Worm (Caenorhabditis elegans): Measurements from ENCODE around the gene cdkl-1.
A peak's percentile ranks its signal among the peaks of the same experiment; 100 is the strongest.

cdkl-1 gene

DNA sequence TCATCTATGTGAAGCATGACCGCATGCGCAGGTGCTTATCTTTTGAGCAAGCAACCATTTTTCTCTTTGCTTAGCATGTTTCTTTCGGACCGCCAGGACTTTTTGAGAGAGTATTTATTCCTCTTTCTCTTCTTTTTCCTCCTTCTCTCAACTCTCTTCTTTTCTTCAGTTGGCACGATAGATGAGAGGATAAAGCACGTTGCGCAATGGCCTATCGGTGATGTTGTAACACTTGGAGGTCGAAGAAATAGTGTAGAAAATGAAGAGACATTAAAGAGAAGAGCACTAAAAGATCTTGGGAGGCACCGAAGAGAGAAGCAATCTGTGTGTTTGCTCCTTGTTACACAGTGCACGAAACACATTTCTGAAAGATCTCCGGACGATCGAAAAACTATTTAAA lies 15.0 kb upstream of the cdkl-1 start (continued):
- peak in 1 of 2 experiments; percentile 62 for TF ChIP-seq lsy-2 (tag; optimal IDR thresholded peaks at IDR 0.05)
- TF ChIP-seq crh-2 (tag; optimal IDR thresholded peaks at IDR 0.05), result no peak
- TF ChIP-seq nhr-25 (tag; optimal IDR thresholded peaks at IDR 0.05), result no peak
- no peak for TF ChIP-seq nhr-237 (tag; optimal IDR thresholded peaks at IDR 0.05)
- no peak for TF ChIP-seq lin-39 (tag; optimal IDR thresholded peaks at IDR 0.05)
- TF ChIP-seq lin-11 (tag; optimal IDR thresholded peaks at IDR 0.05), result no peak
- TF ChIP-seq skn-1 (tag; optimal IDR thresholded peaks at IDR 0.05), result no peak
- no peak for TF ChIP-seq nhr-10 (tag; optimal IDR thresholded peaks at IDR 0.05)
- no peak for TF ChIP-seq mbf-1 (tag; optimal IDR thresholded peaks at IDR 0.05)
- TF ChIP-seq nhr-21 (tag; optimal IDR thresholded peaks at IDR 0.05), result no peak
- TF ChIP-seq aly-2 (tag; optimal IDR thresholded peaks at IDR 0.05), result no peak
- no peak for TF ChIP-seq R02D3.7 (tag; optimal IDR thresholded peaks at IDR 0.05)
- no peak for TF ChIP-seq ceh-82 (tag; optimal IDR thresholded peaks at IDR 0.05)
- no peak for TF ChIP-seq ztf-4 (tag; optimal IDR thresholded peaks at IDR 0.05)
- TF ChIP-seq peb-1 (tag; optimal IDR thresholded peaks at IDR 0.05), result no peak
- TF ChIP-seq ZK546.5 (tag; optimal IDR thresholded peaks at IDR 0.05), result no peak
- TF ChIP-seq nhr-11 (tag; optimal IDR thresholded peaks at IDR 0.05), result no peak
- no peak for TF ChIP-seq ama-1 (optimal IDR thresholded peaks at IDR 0.05)

DNA sequence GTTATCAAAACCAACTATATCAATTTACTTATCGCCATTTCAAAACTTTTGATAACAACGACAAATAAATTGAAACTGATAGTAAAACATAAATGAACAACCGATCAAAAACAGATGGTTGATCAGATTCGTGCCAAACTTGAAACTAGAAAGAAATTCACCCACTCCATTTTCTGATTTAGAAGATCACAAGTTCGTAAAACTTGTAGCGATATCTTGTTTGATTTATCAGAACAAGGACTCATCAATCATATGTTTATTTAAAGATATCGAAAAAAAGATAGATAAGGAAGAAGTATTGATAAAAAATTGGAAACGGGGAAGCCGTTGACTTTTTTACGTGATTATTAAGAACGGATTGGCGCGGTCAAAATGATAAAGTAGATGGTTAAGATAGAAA lies 11.6 kb upstream of the cdkl-1 start:
- no peak for TF ChIP-seq lin-13 (GFP tag; optimal IDR thresholded peaks at IDR 0.05)
- peak; percentile 46 for TF ChIP-seq blmp-1 (tag; optimal IDR thresholded peaks at IDR 0.05; ENCODE audit: insufficient read depth)
- TF ChIP-seq unc-39 (tag; optimal IDR thresholded peaks at IDR 0.05), result no peak
- no peak for TF ChIP-seq F13H6.1 (tag; optimal IDR thresholded peaks at IDR 0.05)
- no peak for TF ChIP-seq zag-1 (tag; optimal IDR thresholded peaks at IDR 0.05)
- peak; percentile 4 for TF ChIP-seq fos-1 (tag; optimal IDR thresholded peaks at IDR 0.05)
- peak; percentile 6 for TF ChIP-seq sma-3 (GFP tag; optimal IDR thresholded peaks at IDR 0.05)
- no peak for TF ChIP-seq ZK546.5 (tag; optimal IDR thresholded peaks at IDR 0.05)
- TF ChIP-seq gmeb-1 (tag; optimal IDR thresholded peaks at IDR 0.05), result peak; percentile 2
- TF ChIP-seq ceh-82 (tag; optimal IDR thresholded peaks at IDR 0.05), result no peak
- no peak for TF ChIP-seq mdl-1 (tag; optimal IDR thresholded peaks at IDR 0.05)
- TF ChIP-seq nhr-11 (tag; optimal IDR thresholded peaks at IDR 0.05), result no peak
- no peak for TF ChIP-seq lin-39 (tag; optimal IDR thresholded peaks at IDR 0.05)

DNA sequence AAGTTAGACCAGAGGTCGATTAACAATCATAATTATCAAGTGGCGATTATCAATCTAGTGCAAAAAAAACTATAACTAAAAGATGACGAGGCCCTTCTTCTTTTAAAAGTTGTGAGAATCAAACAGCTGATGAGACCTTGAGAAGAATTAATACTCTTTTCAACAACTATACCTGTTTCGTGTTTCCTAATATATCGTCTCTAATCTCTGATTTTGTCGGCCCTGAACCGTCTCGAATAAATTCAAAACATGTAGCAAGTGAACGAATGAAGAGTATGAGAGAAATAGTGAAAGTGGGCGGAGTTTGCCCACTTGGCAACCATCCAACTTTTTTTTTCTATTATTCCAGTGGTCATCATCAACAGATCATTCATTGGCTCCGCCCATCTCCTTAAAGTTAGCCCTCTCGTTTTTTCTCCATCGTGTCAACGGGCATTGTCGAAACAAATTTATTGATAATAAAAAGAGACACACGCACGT lies 11.1 kb upstream of the cdkl-1 start, which contains the start of gene Y42A5A.1:
Gene Y42A5A.1, plus strand, starts transcription at position 430 of the 480 bp plus-strand sequence.
- peak; percentile 49 for TF ChIP-seq nhr-25 (tag; optimal IDR thresholded peaks at IDR 0.05)
- no peak for TF ChIP-seq lsy-2 (tag; optimal IDR thresholded peaks at IDR 0.05)

DNA sequence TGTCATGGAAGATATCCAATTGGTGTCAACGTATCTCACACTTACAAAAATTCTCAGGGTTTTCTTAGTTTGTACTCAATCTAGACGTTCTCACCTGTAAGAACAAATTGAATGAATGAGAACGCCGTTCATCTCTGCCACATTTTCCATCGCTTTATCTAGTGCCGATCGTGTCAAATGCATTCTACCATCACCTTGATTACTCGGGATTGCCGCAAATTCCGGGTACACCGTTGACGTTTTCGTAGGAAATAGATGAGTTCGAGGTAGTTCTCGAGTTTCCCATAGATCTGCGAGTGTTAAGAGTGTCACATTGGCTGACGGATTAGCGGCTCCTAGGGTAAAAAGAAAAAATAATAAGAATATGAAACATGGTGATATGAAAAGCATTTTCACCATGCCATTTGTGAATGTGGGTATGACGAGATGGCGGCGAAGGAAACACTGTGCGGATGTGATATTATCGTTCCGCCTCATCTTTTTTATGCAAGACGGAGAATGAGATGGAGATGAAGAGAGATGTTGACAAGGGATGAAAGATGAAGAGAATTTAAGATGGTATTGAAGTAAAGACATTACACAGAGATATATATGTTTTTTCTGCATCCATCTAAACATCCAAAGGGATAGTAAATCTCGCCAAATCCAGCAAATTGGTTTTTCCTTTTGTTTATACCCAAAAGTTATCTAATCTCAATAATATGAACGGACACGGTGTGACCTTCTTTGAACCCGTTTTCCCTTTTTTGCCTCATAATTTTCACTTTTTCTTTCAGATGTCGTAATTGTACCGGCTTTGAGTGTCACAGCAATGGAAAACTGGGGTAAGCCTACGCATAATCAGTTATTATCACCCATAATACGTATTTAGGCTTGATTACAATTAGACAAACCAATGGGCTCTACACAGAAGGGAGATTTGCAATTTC lies 5.3 kb upstream of the cdkl-1 start, which contains the start of gene lact-8:
Gene lact-8, minus strand, starts transcription at position 445 of the 929 bp plus-strand sequence.
- TF ChIP-seq nhr-6 (tag; optimal IDR thresholded peaks at IDR 0.05), result no peak
- peak; percentile 55 for TF ChIP-seq blmp-1 (tag; optimal IDR thresholded peaks at IDR 0.05; ENCODE audit: insufficient read depth)

DNA sequence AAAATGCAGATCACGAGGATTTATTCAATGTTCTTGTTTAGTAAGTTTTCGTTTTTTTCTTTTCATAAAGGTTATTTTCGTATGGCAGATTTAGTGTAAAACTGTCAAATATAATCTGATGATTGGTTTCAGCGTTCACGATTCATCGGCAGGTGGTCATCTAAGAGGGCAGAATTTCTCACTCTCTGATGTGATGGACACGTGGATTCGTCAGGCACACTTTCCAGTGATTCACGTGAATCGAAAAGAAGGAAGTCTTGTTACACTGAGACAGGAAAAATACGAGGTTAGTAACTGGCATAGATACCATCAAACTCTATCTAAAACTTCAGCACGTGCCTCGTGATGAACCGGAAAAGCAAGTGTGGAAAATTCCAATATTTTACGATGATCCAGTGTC lies 4.0 kb upstream of the cdkl-1 start:
- TF ChIP-seq nhr-129 (tag; optimal IDR thresholded peaks at IDR 0.05), result peak; percentile 2
- TF ChIP-seq egl-27 (tag; optimal IDR thresholded peaks at IDR 0.05), result no peak
- peak; percentile 84 for TF ChIP-seq nhr-25 (tag; optimal IDR thresholded peaks at IDR 0.05)
- TF ChIP-seq R02D3.7 (tag; optimal IDR thresholded peaks at IDR 0.05), result no peak
- TF ChIP-seq sma-9 (GFP tag; optimal IDR thresholded peaks at IDR 0.05), result peak; percentile 28
- no peak for TF ChIP-seq sma-9 (tag; optimal IDR thresholded peaks at IDR 0.05)
- peak; percentile 70 for TF ChIP-seq blmp-1 (tag; optimal IDR thresholded peaks at IDR 0.05; ENCODE audit: insufficient read depth)
- no peak for TF ChIP-seq skn-1 (tag; optimal IDR thresholded peaks at IDR 0.05)
- TF ChIP-seq nhr-23 (tag; optimal IDR thresholded peaks at IDR 0.05), result no peak
- no peak for TF ChIP-seq ztf-1 (GFP tag; conservative IDR thresholded peaks at IDR 0.05)
- no peak for TF ChIP-seq gmeb-1 (tag; optimal IDR thresholded peaks at IDR 0.05)
- TF ChIP-seq ztf-4 (tag; optimal IDR thresholded peaks at IDR 0.05), result no peak
- no peak for TF ChIP-seq nhr-12 (tag; optimal IDR thresholded peaks at IDR 0.05)
- no peak for TF ChIP-seq elt-1 (tag; optimal IDR thresholded peaks at IDR 0.05)
- TF ChIP-seq ZK546.5 (tag; optimal IDR thresholded peaks at IDR 0.05), result no peak
- no peak for TF ChIP-seq dmd-4 (tag; optimal IDR thresholded peaks at IDR 0.05)
